Worm (Caenorhabditis elegans) whole organism, early embryonic: ENCODE measurements around the gene F38B6.4.

ENCODE experiments used
- B0310.2 ChIP-seq: sonication (generic microtip); optimal IDR thresholded peaks from 2 replicates; lab custom pipeline; 2016; ENCODE audit warnings: mild to moderate bottlenecking, missing genetic modification characterization, missing compliant biosample characterization
- F13C5.2 ChIP-seq: sonication (generic microtip); optimal IDR thresholded peaks from 2 replicates; lab custom pipeline; 2017; ENCODE audit warnings: mild to moderate bottlenecking, missing genetic modification characterization, inconsistent platforms, missing compliant biosample characterization
- aly-1 ChIP-seq: sonication (generic microtip); optimal IDR thresholded peaks from 2 replicates; lab custom pipeline; 2016; ENCODE audit warnings: missing genetic modification characterization, missing compliant biosample characterization
- ama-1 ChIP-seq: fragments of 150-350 bp; optimal IDR thresholded peaks from 2 replicates; lab custom pipeline; 2014
- ceh-13 ChIP-seq: fragments of 200-800 bp; sonication (Bioruptor generic); optimal IDR thresholded peaks from 2 replicates; lab custom pipeline; 2018; ENCODE audit warnings: mild to moderate bottlenecking, missing genetic modification characterization, missing compliant biosample characterization
- ceh-36 ChIP-seq: sonication (generic microtip); optimal IDR thresholded peaks from 2 replicates; lab custom pipeline; 2016; ENCODE audit warnings: missing genetic modification characterization, inconsistent platforms, missing compliant biosample characterization
- ets-7 ChIP-seq: sonication (generic microtip); optimal IDR thresholded peaks from 2 replicates; lab custom pipeline; 2016; ENCODE audit warnings: missing genotype, missing genetic modification characterization, missing compliant biosample characterization
- flt-1 ChIP-seq: fragments of 200-800 bp; sonication (Bioruptor generic); IDR thresholded peaks from 2 replicates; pipeline ENCODE4 v1.3.6; 2022; ENCODE audit warnings: missing genetic modification characterization, missing compliant biosample characterization
- hmbx-1 ChIP-seq: sonication (generic microtip); optimal IDR thresholded peaks from 2 replicates; lab custom pipeline; 2016; ENCODE audit warnings: mild to moderate bottlenecking, missing genetic modification characterization, missing compliant biosample characterization
- hmg-4 ChIP-seq: fragments of 200-800 bp; sonication (Bioruptor generic); optimal IDR thresholded peaks from 2 replicates; lab custom pipeline; 2018; ENCODE audit warnings: mild to moderate bottlenecking, missing genetic modification characterization, missing compliant biosample characterization
- hnd-1 ChIP-seq: sonication (generic microtip); optimal IDR thresholded peaks from 2 replicates; lab custom pipeline; 2016; ENCODE audit warnings: missing genetic modification characterization, missing compliant biosample characterization
- pes-1 ChIP-seq: fragments of 200-800 bp; sonication (Bioruptor generic); IDR thresholded peaks from 2 replicates; pipeline ENCODE4 v1.3.6; 2022; ENCODE audit warnings: missing genetic modification reagents, missing genetic modification characterization, missing compliant biosample characterization
- scrt-1 ChIP-seq: fragments of 200-800 bp; sonication (Bioruptor generic); IDR thresholded peaks from 2 replicates; pipeline ENCODE4 v1.3.6; 2022; ENCODE audit warnings: missing genetic modification characterization, missing compliant biosample characterization
- sea-1 ChIP-seq: fragments of 200-800 bp; sonication (Bioruptor generic); conservative IDR thresholded peaks from 2 replicates; pipeline ENCODE4 v1.3.6; 2022; ENCODE audit warnings: missing genetic modification characterization, missing compliant biosample characterization
- tbx-11 ChIP-seq: fragments of 200-800 bp; sonication (Bioruptor generic); IDR thresholded peaks from 2 replicates; pipeline ENCODE4 v1.3.6; 2022; ENCODE audit warnings: missing genetic modification characterization, missing compliant biosample characterization
- tbx-37 ChIP-seq: fragments of 200-800 bp; sonication (Bioruptor generic); conservative IDR thresholded peaks from 2 replicates; pipeline ENCODE4 v1.3.6; 2022; ENCODE audit warnings: missing genetic modification reagents, missing genetic modification characterization, missing compliant biosample characterization
- tra-4 ChIP-seq: sonication (generic microtip); optimal IDR thresholded peaks from 2 replicates; lab custom pipeline; 2017; ENCODE audit warnings: missing genetic modification characterization, missing compliant biosample characterization

F38B6.4 gene

DNA sequence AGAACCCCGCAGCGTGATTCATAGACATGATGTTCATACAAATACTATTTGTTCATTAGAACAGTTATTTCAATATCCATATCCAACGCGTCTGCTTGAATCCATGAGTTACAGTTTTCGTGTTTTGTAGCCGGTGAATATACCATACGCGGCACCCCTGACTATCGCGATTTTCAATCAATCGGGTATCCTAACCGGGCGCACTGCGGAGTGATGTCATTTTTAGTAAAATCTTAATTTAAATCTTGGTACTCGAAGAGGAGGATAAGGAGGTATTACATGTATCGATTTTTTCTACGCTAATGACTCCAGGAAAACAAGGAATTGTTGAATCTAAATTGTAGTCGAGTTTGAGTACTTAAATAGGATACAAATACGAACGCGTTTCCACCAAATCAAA lies 5.3 kb upstream of the F38B6.4 start:
- TF ChIP-seq flt-1 (GFP tag; lab: Robert Waterston, UW) (no peak), ceh-36 (no peak), B0310.2 (tag; lab: Kevin White, UChicago) (no peak), aly-1 (tag; lab: Kevin White, UChicago) (no peak)

DNA sequence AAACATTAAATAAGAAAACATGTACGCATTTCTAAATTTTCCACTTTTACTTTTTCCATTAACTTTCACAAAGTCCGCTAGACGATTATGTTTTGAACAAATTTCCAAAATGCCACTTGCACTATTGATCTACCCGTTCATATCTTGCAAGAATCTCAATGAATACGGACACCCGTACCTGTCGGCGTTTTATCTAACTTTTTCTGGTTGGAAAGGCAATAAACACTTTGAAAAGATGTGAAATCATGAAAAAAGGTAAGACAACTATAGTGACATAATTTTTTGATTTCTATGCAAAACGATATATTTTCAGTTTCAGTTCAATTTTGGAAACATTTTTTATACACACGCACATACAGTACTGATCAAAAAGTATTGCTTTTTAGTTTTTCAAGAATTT lies 3.0 kb upstream of the F38B6.4 start:
- TF ChIP-seq ceh-36 (no peak), pes-1 (GFP tag; lab: Robert Waterston, UW) (no peak), tbx-37 (GFP tag; lab: Robert Waterston, UW) (no peak), ama-1 (lab: Kevin White, UChicago) (no peak), tbx-11 (GFP tag; lab: Robert Waterston, UW) (no peak), hmbx-1 (tag; lab: Kevin White, UChicago) (no peak), flt-1 (GFP tag; lab: Robert Waterston, UW) (no peak), ets-7 (no peak), scrt-1 (GFP tag; lab: Robert Waterston, UW) (no peak), F13C5.2 (no peak), B0310.2 (tag; lab: Kevin White, UChicago) (no peak), tra-4 (tag; lab: Kevin White, UChicago) (no peak), ceh-13 (GFP tag; lab: Kevin White, UChicago) (no peak), aly-1 (tag; lab: Kevin White, UChicago) (no peak), sea-1 (GFP tag; lab: Robert Waterston, UW) (no peak), hmg-4 (GFP tag; lab: Kevin White, UChicago) (no peak), hnd-1 (tag; lab: Kevin White, UChicago) (no peak)

DNA sequence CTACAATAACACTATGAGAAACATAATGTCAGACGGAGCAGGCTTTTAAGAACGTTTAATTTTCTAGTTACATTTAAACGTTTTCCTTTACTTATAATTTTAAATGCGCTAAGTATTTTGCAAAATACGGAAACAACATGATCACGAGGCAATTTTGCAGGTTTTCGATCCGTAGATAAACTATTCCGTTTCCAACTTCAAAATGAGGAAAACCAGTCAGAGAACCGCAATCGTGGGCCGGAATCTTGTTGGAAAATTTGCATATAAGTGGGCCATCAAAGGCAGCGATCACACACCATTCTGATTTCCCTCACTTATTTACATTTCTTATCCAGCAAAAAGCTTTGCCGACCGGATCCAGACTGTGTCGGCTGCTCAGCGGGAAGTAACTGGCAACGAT lies 2.1 kb upstream of the F38B6.4 start, which contains the start of gene col-172:
Gene col-172 (plus strand): TSS at position 301 of the 400 bp plus-strand sequence.
- TF ChIP-seq pes-1 (GFP tag; lab: Robert Waterston, UW) (no peak), hmg-4 (GFP tag; lab: Kevin White, UChicago) (no peak), tra-4 (tag; lab: Kevin White, UChicago) (no peak)

DNA sequence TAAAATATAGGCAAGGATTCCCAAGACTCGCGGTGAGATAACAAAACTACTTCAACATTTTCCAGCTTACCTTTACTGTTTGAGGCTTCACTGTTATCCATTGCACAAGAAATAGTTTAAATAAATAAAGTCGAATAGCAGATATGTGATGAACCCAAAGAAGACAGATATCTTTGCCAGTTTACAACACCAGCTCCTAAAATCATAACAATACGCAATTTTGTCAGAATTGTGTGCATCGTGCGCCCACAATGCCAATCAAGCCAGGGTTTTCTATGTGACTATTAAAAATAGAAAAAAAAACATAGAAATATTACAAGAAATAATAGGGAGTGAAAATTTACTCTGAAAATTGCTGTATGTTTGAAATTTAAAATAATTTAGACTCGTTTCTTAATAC lies 8.0 kb downstream of the F38B6.4 start, which contains the start of gene F38B6.8:
Gene F38B6.8 (minus strand): TSS at position 101 of the 400 bp plus-strand sequence.
- TF ChIP-seq aly-1 (tag; lab: Kevin White, UChicago) (no peak), tbx-11 (GFP tag; lab: Robert Waterston, UW) (no peak), ama-1 (lab: Kevin White, UChicago) (no peak), hnd-1 (tag; lab: Kevin White, UChicago) (no peak), ceh-13 (GFP tag; lab: Kevin White, UChicago) (no peak), hmbx-1 (tag; lab: Kevin White, UChicago) (no peak), ceh-36 (no peak), pes-1 (GFP tag; lab: Robert Waterston, UW) (no peak), hmg-4 (GFP tag; lab: Kevin White, UChicago) (no peak), sea-1 (GFP tag; lab: Robert Waterston, UW) (no peak), F13C5.2 (no peak), B0310.2 (tag; lab: Kevin White, UChicago) (no peak), flt-1 (GFP tag; lab: Robert Waterston, UW) (no peak), tra-4 (tag; lab: Kevin White, UChicago) (no peak), ets-7 (no peak), scrt-1 (GFP tag; lab: Robert Waterston, UW) (no peak), tbx-37 (GFP tag; lab: Robert Waterston, UW) (no peak)

DNA sequence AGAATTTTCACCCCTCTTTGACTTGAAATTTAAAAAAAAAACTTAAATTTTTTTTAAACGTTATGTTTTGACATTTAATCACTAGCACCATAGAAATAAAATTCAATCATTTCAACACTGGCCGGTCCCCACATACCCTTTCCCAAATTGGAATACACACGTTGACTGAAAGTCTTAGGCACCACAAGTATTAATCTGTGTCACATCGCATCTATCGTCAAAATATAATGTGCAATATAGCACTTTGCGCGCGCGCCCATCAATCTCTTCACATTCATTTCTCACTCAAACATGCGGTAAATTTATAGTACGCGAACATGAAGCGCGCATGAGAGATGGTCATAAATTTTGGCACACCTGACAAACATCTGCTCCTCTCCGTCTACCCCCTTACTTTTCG lies 12.7 kb downstream of the F38B6.4 start:
- TF ChIP-seq pes-1 (GFP tag; lab: Robert Waterston, UW) (no peak), tra-4 (tag; lab: Kevin White, UChicago) (no peak), aly-1 (tag; lab: Kevin White, UChicago) (no peak), F13C5.2 (no peak), tbx-11 (GFP tag; lab: Robert Waterston, UW) (no peak)

DNA sequence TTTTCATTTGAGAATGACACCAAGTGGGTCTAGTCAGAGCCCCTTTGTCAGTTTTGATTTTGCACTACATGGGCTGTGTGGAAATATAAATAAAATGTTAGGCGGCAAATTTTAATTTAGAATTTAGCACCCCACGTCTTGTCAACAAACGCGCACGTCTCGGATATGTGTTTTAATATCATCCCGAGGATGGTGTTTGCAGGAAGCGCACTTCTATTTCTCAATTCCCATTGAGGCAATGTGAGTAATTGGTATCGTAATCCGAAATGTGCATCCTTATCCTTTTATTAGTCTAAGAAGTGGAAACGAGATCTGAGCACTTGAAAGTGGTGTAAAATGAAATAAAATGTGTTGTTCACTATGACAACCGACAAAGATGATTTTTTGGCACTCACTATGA lies 13.1 kb downstream of the F38B6.4 start:
- TF ChIP-seq pes-1 (GFP tag; lab: Robert Waterston, UW), result no peak
- no peak for TF ChIP-seq scrt-1 (GFP tag; lab: Robert Waterston, UW)
- no peak for TF ChIP-seq tra-4 (tag; lab: Kevin White, UChicago)

DNA sequence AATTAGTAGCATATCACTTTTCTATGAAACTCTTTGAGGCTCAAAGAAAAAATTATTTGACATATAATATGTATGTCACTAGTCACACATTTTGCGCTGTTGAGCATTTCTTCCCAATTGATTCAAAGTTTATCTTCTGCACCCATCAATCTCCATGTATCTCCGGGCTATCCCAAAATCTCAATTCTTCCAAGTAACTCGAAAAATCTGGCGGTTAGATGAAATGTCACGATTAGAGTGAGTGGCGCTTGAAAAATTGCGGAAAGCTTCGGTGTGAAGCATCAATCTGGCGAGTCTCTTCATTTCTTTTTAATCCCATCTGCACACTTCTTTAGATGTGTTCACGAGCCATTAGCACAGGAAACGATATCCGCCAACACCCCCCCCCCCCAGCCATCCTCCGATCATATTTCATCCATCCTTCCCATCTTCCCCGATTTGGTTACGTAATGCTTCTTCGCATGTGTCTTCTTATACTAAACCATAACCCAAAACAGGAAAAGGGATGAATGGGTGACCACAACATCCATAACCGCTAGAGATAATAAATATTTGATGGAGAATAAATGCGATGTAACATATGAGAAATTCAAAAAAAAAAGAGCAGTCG lies 14.4 kb downstream of the F38B6.4 start:
- no peak for TF ChIP-seq aly-1 (tag; lab: Kevin White, UChicago)
- TF ChIP-seq hnd-1 (tag; lab: Kevin White, UChicago), result no peak
- no peak for TF ChIP-seq hmbx-1 (tag; lab: Kevin White, UChicago)
- TF ChIP-seq pes-1 (GFP tag; lab: Robert Waterston, UW), result no peak
- TF ChIP-seq F13C5.2, result no peak
- TF ChIP-seq ets-7, result no peak
- TF ChIP-seq ama-1 (lab: Kevin White, UChicago), result no peak
- no peak for TF ChIP-seq ceh-13 (GFP tag; lab: Kevin White, UChicago)
- TF ChIP-seq hmg-4 (GFP tag; lab: Kevin White, UChicago), result no peak
- TF ChIP-seq scrt-1 (GFP tag; lab: Robert Waterston, UW), result no peak
- TF ChIP-seq tbx-11 (GFP tag; lab: Robert Waterston, UW), result no peak
- TF ChIP-seq ceh-36, result no peak
- TF ChIP-seq tra-4 (tag; lab: Kevin White, UChicago), result no peak
- no peak for TF ChIP-seq B0310.2 (tag; lab: Kevin White, UChicago)
- no peak for TF ChIP-seq flt-1 (GFP tag; lab: Robert Waterston, UW)

DNA sequence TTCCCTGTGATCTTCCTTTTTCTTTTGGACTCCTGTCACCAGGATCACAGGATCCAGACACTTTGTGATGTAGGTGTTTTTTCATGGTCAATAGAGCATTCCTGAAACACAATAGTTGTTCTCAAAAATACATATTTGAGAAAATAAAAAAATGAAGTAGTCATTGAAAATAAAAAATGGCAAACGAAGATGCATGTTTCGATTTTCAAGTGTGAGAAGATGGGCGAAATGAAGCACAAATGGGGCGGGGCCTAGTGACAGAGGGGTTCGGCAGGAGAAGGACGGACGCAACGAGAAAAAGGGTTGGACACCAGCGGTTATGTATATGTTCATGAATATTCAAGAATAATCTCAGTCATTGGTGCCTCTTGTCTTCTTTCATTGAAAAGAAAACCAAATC lies 15.3 kb downstream of the F38B6.4 start, which contains the start of gene F38B6.6:
Gene F38B6.6 (minus strand): TSS at position 101 of the 400 bp plus-strand sequence.
- TF ChIP-seq ceh-36 (no peak), B0310.2 (tag; lab: Kevin White, UChicago) (no peak), F13C5.2 (no peak), hmbx-1 (tag; lab: Kevin White, UChicago) (no peak), sea-1 (GFP tag; lab: Robert Waterston, UW) (no peak), ceh-13 (GFP tag; lab: Kevin White, UChicago) (no peak), ama-1 (lab: Kevin White, UChicago) (no peak), tbx-37 (GFP tag; lab: Robert Waterston, UW) (no peak), scrt-1 (GFP tag; lab: Robert Waterston, UW) (no peak), hnd-1 (tag; lab: Kevin White, UChicago) (no peak), ets-7 (no peak), tbx-11 (GFP tag; lab: Robert Waterston, UW) (no peak), flt-1 (GFP tag; lab: Robert Waterston, UW) (no peak), tra-4 (tag; lab: Kevin White, UChicago) (no peak), aly-1 (tag; lab: Kevin White, UChicago) (no peak), hmg-4 (GFP tag; lab: Kevin White, UChicago) (no peak), pes-1 (GFP tag; lab: Robert Waterston, UW) (no peak)
